Worm (Caenorhabditis elegans) whole organism, L4 larva: ENCODE data around the gene T11G6.2.

Experiments used
- D1046.2 ChIP-seq: fragments of 200-800 bp; sonication (Bioruptor generic); IDR thresholded peaks from 2 replicates; pipeline ENCODE4 v1.3.6; 2022; ENCODE audit warnings: missing genetic modification characterization, missing compliant biosample characterization
- F10B5.3 ChIP-seq: sonication (generic microtip); optimal IDR thresholded peaks from 2 replicates; lab custom pipeline; 2016; ENCODE audit warnings: mild to moderate bottlenecking, missing genetic modification characterization, missing compliant biosample characterization
- F44E2.7 ChIP-seq: fragments of 200-800 bp; sonication (Bioruptor generic); IDR thresholded peaks from 2 replicates; pipeline ENCODE4 v2.1.2; 2022; ENCODE audit warnings: missing genetic modification characterization, missing compliant biosample characterization
- F49E8.2 ChIP-seq: sonication (generic microtip); optimal IDR thresholded peaks from 2 replicates; lab custom pipeline; 2016; ENCODE audit warnings: missing compliant biosample characterization, mild to moderate bottlenecking, missing genetic modification characterization, borderline replicate concordance
- R02D3.7 ChIP-seq: fragments of 150-350 bp; sonication (generic microtip); optimal IDR thresholded peaks from 3 replicates; lab custom pipeline; 2014; ENCODE audit warnings: missing biosample characterization, missing genetic modification characterization
- T20F7.1 ChIP-seq: fragments of 200-800 bp; sonication (Bioruptor generic); optimal IDR thresholded peaks from 2 replicates; lab custom pipeline; 2018; ENCODE audit warnings: mild to moderate bottlenecking, missing genetic modification characterization, missing compliant biosample characterization
- Y105C5A.15 ChIP-seq: fragments of 200-800 bp; sonication (Bioruptor generic); IDR thresholded peaks from 2 replicates; pipeline ENCODE4 v1.3.6; 2022; ENCODE audit warnings: missing genetic modification characterization, missing compliant biosample characterization
- Y75B8A.6 ChIP-seq: fragments of 200-800 bp; sonication (Bioruptor generic); IDR thresholded peaks from 2 replicates; pipeline ENCODE4 v1.3.6; 2022; ENCODE audit warnings: missing genetic modification reagents, missing genetic modification characterization, missing compliant biosample characterization
- ZK337.2 ChIP-seq: fragments of 200-800 bp; sonication (Bioruptor generic); IDR thresholded peaks from 2 replicates; pipeline ENCODE4 v1.3.6; 2022; ENCODE audit warnings: missing genetic modification reagents, missing genetic modification characterization, missing compliant biosample characterization
- arid-1 ChIP-seq: fragments of 200-800 bp; sonication (Bioruptor generic); conservative IDR thresholded peaks from 2 replicates; pipeline ENCODE4 v1.3.6; 2022; ENCODE audit warnings: missing genetic modification reagents, missing genetic modification characterization, missing compliant biosample characterization
- attf-4 ChIP-seq: sonication (generic microtip); optimal IDR thresholded peaks from 3 replicates; lab custom pipeline; 2017; ENCODE audit warnings: missing biosample characterization, missing genetic modification characterization
- ceh-28 ChIP-seq: fragments of 150-350 bp; optimal IDR thresholded peaks from 2 replicates; lab custom pipeline; 2014; ENCODE audit warnings: missing biosample characterization, missing genetic modification reagents, missing genetic modification characterization
- ceh-82 ChIP-seq: sonication (generic microtip); optimal IDR thresholded peaks from 2 replicates; lab custom pipeline; 2017; ENCODE audit warnings: missing biosample characterization, missing genetic modification characterization
- ces-1 ChIP-seq: fragments of 150-350 bp; sonication (generic microtip); optimal IDR thresholded peaks from 4 replicates; lab custom pipeline; 2014; ENCODE audit warnings: missing biosample characterization, missing genetic modification reagents, missing genetic modification characterization
- ctbp-1 ChIP-seq: fragments of 200-800 bp; sonication (Bioruptor generic); IDR thresholded peaks from 2 replicates; pipeline ENCODE4 v1.3.6; 2022; ENCODE audit warnings: missing genetic modification reagents, missing genetic modification characterization, missing compliant biosample characterization
- daf-12 ChIP-seq: fragments of 150-350 bp; optimal IDR thresholded peaks from 2 replicates; lab custom pipeline; 2014; ENCODE audit warnings: missing biosample characterization, missing genetic modification reagents, missing genetic modification characterization
- daf-19 ChIP-seq: fragments of 200-800 bp; sonication (Bioruptor generic); conservative IDR thresholded peaks from 2 replicates; pipeline ENCODE4 v1.3.6; 2022; ENCODE audit warnings: missing genetic modification characterization, missing compliant biosample characterization
- dmd-6 ChIP-seq: fragments of 200-800 bp; sonication (Bioruptor generic); IDR thresholded peaks from 2 replicates; pipeline ENCODE4 v1.3.6; 2022; ENCODE audit warnings: missing genetic modification reagents, missing genetic modification characterization, missing compliant biosample characterization
- dpl-1 ChIP-seq: fragments of 150-350 bp; optimal IDR thresholded peaks from 2 replicates; lab custom pipeline; 2014; ENCODE audit warnings: missing biosample characterization, missing genetic modification reagents, missing genetic modification characterization
- duxl-1 ChIP-seq: sonication (generic microtip); optimal IDR thresholded peaks from 2 replicates; lab custom pipeline; 2016; ENCODE audit warnings: mild to moderate bottlenecking, missing genetic modification characterization, moderate library complexity, missing compliant biosample characterization; ENCODE audit not compliant: poor library complexity
- dve-1 ChIP-seq: sonication (generic microtip); optimal IDR thresholded peaks from 2 replicates; lab custom pipeline; 2017; ENCODE audit warnings: antibody characterized with exemption, mild to moderate bottlenecking, missing genetic modification characterization, missing compliant biosample characterization; ENCODE audit not compliant: insufficient read depth
- egl-27 ChIP-seq: sonication (generic microtip); optimal IDR thresholded peaks from 3 replicates; lab custom pipeline; 2017; ENCODE audit warnings: missing biosample characterization, missing genetic modification reagents, missing genetic modification characterization
- egl-43 ChIP-seq: fragments of 200-800 bp; sonication (Bioruptor generic); IDR thresholded peaks from 2 replicates; pipeline ENCODE4 v1.3.6; 2022; ENCODE audit warnings: missing genetic modification reagents, missing genetic modification characterization, missing compliant biosample characterization
- fkh-10 ChIP-seq: fragments of 150-350 bp; optimal IDR thresholded peaks from 2 replicates; lab custom pipeline; 2014; ENCODE audit warnings: missing biosample characterization, missing genetic modification reagents, missing genetic modification characterization
- hif-1 ChIP-seq, 2 experiments: sonication (generic microtip); optimal IDR thresholded peaks; 2 replicates each; lab custom pipeline; 2016 to 2017; ENCODE audit warnings: missing compliant biosample characterization in 2 of 2, missing genetic modification characterization in 2 of 2, missing genetic modification reagents in 2 of 2, missing genotype in 2 of 2, mild to moderate bottlenecking in 1 of 2
- hlh-11 ChIP-seq: fragments of 200-800 bp; sonication (Bioruptor generic); optimal IDR thresholded peaks from 2 replicates; lab custom pipeline; 2018; ENCODE audit warnings: mild to moderate bottlenecking, missing genetic modification characterization, missing compliant biosample characterization
- hlh-30 ChIP-seq: sonication (generic microtip); optimal IDR thresholded peaks from 2 replicates; lab custom pipeline; 2017; ENCODE audit warnings: antibody characterized with exemption, mild to moderate bottlenecking, missing genetic modification characterization, missing compliant biosample characterization; ENCODE audit not compliant: insufficient read depth
- lin-1 ChIP-seq: fragments of 200-800 bp; sonication (Bioruptor generic); IDR thresholded peaks from 2 replicates; pipeline ENCODE4 v1.3.6; 2022; ENCODE audit warnings: missing genetic modification reagents, missing genetic modification characterization, missing compliant biosample characterization
- madf-5 ChIP-seq, 2 experiments: fragments of 200-800 bp; sonication (Bioruptor generic); IDR thresholded peaks; 2 replicates each; pipeline ENCODE4 v1.3.6; 2022; ENCODE audit warnings: missing compliant biosample characterization in 2 of 2, missing genetic modification characterization in 2 of 2
- mdt-29 ChIP-seq: fragments of 200-800 bp; sonication (Bioruptor generic); IDR thresholded peaks from 2 replicates; pipeline ENCODE4 v1.3.6; 2022; ENCODE audit warnings: missing genetic modification reagents, missing genetic modification characterization, missing compliant biosample characterization
- mes-2 ChIP-seq: sonication (generic microtip); optimal IDR thresholded peaks from 2 replicates; lab custom pipeline; 2016; ENCODE audit warnings: missing genotype, mild to moderate bottlenecking, missing genetic modification characterization, missing compliant biosample characterization; ENCODE audit not compliant: poor library complexity, severe bottlenecking
- mxl-3 ChIP-seq: fragments of 200-800 bp; sonication (Bioruptor generic); optimal IDR thresholded peaks from 2 replicates; lab custom pipeline; 2018; ENCODE audit warnings: mild to moderate bottlenecking, missing genetic modification characterization, missing compliant biosample characterization
- nhr-10 ChIP-seq: fragments of 150-350 bp; optimal IDR thresholded peaks from 2 replicates; lab custom pipeline; 2014; ENCODE audit warnings: missing biosample characterization, missing genetic modification characterization
- nhr-25 ChIP-seq: sonication (generic microtip); optimal IDR thresholded peaks from 2 replicates; lab custom pipeline; 2017; ENCODE audit warnings: missing genetic modification characterization, mild to moderate bottlenecking, missing compliant biosample characterization, antibody characterized with exemption, moderate library complexity, borderline replicate concordance; ENCODE audit not compliant: insufficient read depth
- nhr-41 ChIP-seq: fragments of 200-800 bp; sonication (Bioruptor generic); IDR thresholded peaks from 2 replicates; pipeline ENCODE4 v1.3.6; 2022; ENCODE audit warnings: missing genetic modification reagents, missing genetic modification characterization, missing compliant biosample characterization
- nhr-48 ChIP-seq: sonication (generic microtip); optimal IDR thresholded peaks from 2 replicates; lab custom pipeline; 2016; ENCODE audit warnings: mild to moderate bottlenecking, missing genetic modification characterization, missing compliant biosample characterization
- nhr-6 ChIP-seq: fragments of 150-350 bp; optimal IDR thresholded peaks from 2 replicates; lab custom pipeline; 2014; ENCODE audit warnings: missing biosample characterization, missing genetic modification characterization
- pqm-1 ChIP-seq: sonication (generic microtip); optimal IDR thresholded peaks from 2 replicates; lab custom pipeline; 2017; ENCODE audit warnings: missing biosample characterization, missing genetic modification characterization
- rbr-2 ChIP-seq: sonication (generic microtip); optimal IDR thresholded peaks from 2 replicates; lab custom pipeline; 2016; ENCODE audit warnings: missing genotype, missing genetic modification characterization, missing compliant biosample characterization
- saeg-2 ChIP-seq: fragments of 200-800 bp; sonication (Bioruptor generic); IDR thresholded peaks from 2 replicates; pipeline ENCODE4 v1.3.6; 2022; ENCODE audit warnings: missing genetic modification reagents, missing genetic modification characterization, missing compliant biosample characterization
- snpc-1.2 ChIP-seq: fragments of 200-800 bp; sonication (Bioruptor generic); IDR thresholded peaks from 2 replicates; pipeline ENCODE4 v1.3.6; 2022; ENCODE audit warnings: missing genetic modification reagents, missing genetic modification characterization, missing compliant biosample characterization
- snpc-4 ChIP-seq: fragments of 150-350 bp; optimal IDR thresholded peaks from 2 replicates; lab custom pipeline; 2014; ENCODE audit warnings: missing biosample characterization, missing genetic modification characterization
- tag-97 ChIP-seq: fragments of 200-800 bp; sonication (Bioruptor generic); IDR thresholded peaks from 2 replicates; pipeline ENCODE4 v1.3.6; 2022; ENCODE audit warnings: missing genetic modification characterization, missing compliant biosample characterization
- unc-62 ChIP-seq, 3 experiments: fragments of 150-350 bp in 1 of 3; sonication (generic microtip); optimal IDR thresholded peaks in 2 of 3; peaks in 1 of 3; 1 replicate in 1 of 3; 2 replicates in 2 of 3; lab custom pipeline; 2014 to 2017; ENCODE audit warnings: missing biosample characterization in 3 of 3, missing genetic modification characterization in 3 of 3, missing genetic modification reagents in 3 of 3, missing genotype in 1 of 3
- vab-7 ChIP-seq: fragments of 200-800 bp; sonication (Bioruptor generic); IDR thresholded peaks from 2 replicates; pipeline ENCODE4 v1.3.6; 2022; ENCODE audit warnings: missing genetic modification reagents, missing genetic modification characterization, missing compliant biosample characterization
- zfp-2 ChIP-seq: sonication (generic microtip); optimal IDR thresholded peaks from 2 replicates; lab custom pipeline; 2016; ENCODE audit warnings: mild to moderate bottlenecking, missing genetic modification characterization, missing compliant biosample characterization
- zfp-3 ChIP-seq: fragments of 200-800 bp; sonication (Bioruptor generic); conservative IDR thresholded peaks from 2 replicates; pipeline ENCODE4 v1.3.6; 2022; ENCODE audit warnings: missing genetic modification reagents, missing genetic modification characterization, missing compliant biosample characterization
- zip-11 ChIP-seq: fragments of 200-800 bp; sonication (Bioruptor generic); IDR thresholded peaks from 2 replicates; pipeline ENCODE4 v1.3.6; 2022; ENCODE audit warnings: missing genetic modification characterization, missing compliant biosample characterization
- ztf-11 ChIP-seq: fragments of 150-350 bp; optimal IDR thresholded peaks from 2 replicates; lab custom pipeline; 2014; ENCODE audit warnings: missing biosample characterization, missing genetic modification characterization
- ztf-7 ChIP-seq: fragments of 150-350 bp; optimal IDR thresholded peaks from 2 replicates; lab custom pipeline; 2014; ENCODE audit warnings: missing biosample characterization, missing genetic modification characterization

The T11G6.2 gene

DNA sequence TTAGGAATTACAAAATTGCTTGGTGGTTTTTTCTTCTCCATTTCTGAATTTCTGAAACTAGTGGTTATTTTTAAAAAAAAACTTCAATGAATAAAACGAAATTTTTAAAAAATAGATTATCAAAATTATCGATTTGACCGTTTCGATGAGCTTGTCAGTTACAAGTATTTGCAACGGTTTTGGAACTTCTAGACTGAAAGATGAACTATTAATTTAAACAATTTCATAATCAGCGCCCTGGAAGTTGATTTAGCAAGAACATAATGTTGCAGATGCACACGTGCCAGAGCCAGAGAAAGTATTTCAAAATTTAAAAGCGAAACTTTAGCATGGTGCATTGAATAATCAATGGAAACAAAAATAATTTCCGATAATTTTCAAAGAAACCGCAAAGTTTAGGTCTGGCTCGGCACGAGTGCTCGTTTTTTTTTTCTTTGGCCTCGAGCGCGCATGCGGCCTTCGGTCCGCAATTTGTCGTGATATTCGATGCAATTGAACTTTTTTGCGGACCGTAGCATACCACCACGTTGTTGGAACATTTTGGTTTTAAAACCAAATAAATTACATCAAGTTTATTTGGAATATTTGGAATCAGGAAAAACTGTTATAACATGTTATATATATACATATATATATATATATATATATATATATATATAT is 15.5 kb downstream of the T11G6.2 start, which contains the start of gene T11G6.5 (continued):
- TF ChIP-seq T20F7.1 (no peak), nhr-6 (tag; lab: Kevin White, UChicago) (no peak), pqm-1 (tag; lab: Kevin White, UChicago) (no peak), attf-4 (tag; lab: Kevin White, UChicago) (no peak), duxl-1 (tag; lab: Kevin White, UChicago) (no peak), ceh-82 (tag; lab: Kevin White, UChicago) (no peak), ZK337.2 (GFP tag; lab: Robert Waterston, UW) (no peak), hlh-30 (peak; percentile 89), ztf-11 (tag; lab: Kevin White, UChicago) (no peak), nhr-25 (tag; lab: Kevin White, UChicago) (no peak), Y75B8A.6 (GFP tag; lab: Robert Waterston, UW) (no peak), vab-7 (GFP tag; lab: Robert Waterston, UW) (no peak), zfp-2 (tag; lab: Kevin White, UChicago) (no peak), unc-62 (GFP tag; optimal IDR thresholded peaks at IDR 0.05 in 1 of 2; lab: Kevin White, UChicago) (no peak), unc-62 (tag; optimal IDR thresholded peaks at IDR 0.05; lab: Kevin White, UChicago) (no peak), dmd-6 (GFP tag; lab: Robert Waterston, UW) (peak; percentile 25; the same call in 1 of the 2 replicates), F10B5.3 (tag; lab: Kevin White, UChicago) (no peak), daf-19 (GFP tag; lab: Robert Waterston, UW) (no peak), rbr-2 (tag; lab: Kevin White, UChicago) (no peak), mdt-29 (GFP tag; lab: Robert Waterston, UW) (no peak), egl-43 (GFP tag; lab: Robert Waterston, UW) (no peak), F49E8.2 (no peak), zfp-3 (GFP tag; lab: Robert Waterston, UW) (no peak), hlh-11 (tag; lab: Kevin White, UChicago) (peak; percentile 14), tag-97 (no peak), snpc-4 (tag; lab: Kevin White, UChicago) (no peak), daf-12 (no peak), nhr-10 (tag; lab: Kevin White, UChicago) (no peak), mxl-3 (GFP tag; lab: Kevin White, UChicago) (peak; percentile 60), saeg-2 (GFP tag; lab: Robert Waterston, UW) (no peak), ztf-7 (no peak), ces-1 (GFP tag; lab: Kevin White, UChicago) (no peak), nhr-41 (GFP tag; lab: Robert Waterston, UW) (no peak), ceh-28 (tag; lab: Kevin White, UChicago) (no peak), F44E2.7 (no peak), madf-5 (GFP tag; IDR thresholded peaks at IDR 0.05; lab: Robert Waterston, UW) (no peak), R02D3.7 (no peak), arid-1 (GFP tag; lab: Robert Waterston, UW) (no peak), snpc-1.2 (GFP tag; lab: Robert Waterston, UW) (no peak), nhr-48 (tag; lab: Kevin White, UChicago) (no peak), zip-11 (GFP tag; lab: Robert Waterston, UW) (no peak), dpl-1 (peak; percentile 36), mes-2 (tag; lab: Kevin White, UChicago) (peak; percentile 58), D1046.2 (GFP tag; lab: Robert Waterston, UW) (no peak), fkh-10 (GFP tag; lab: Kevin White, UChicago) (no peak), Y105C5A.15 (no peak), ctbp-1 (GFP tag; lab: Robert Waterston, UW) (no peak), egl-27 (tag; lab: Kevin White, UChicago) (no peak), dve-1 (tag; lab: Kevin White, UChicago) (peak; percentile 26), hif-1 (tag; optimal IDR thresholded peaks at IDR 0.05; lab: Kevin White, UChicago) (no peak), lin-1 (GFP tag; lab: Robert Waterston, UW) (no peak)
